Fruit fly (Drosophila melanogaster) whole organism, pupa: ENCODE data around the gene Ufd4.

Source experiments
- CG13204 ChIP-seq: fragments of 200-800 bp; sonication (Bioruptor generic); optimal IDR thresholded peaks from 2 replicates; lab custom pipeline; 2018; ENCODE audit warnings: missing biosample characterization, mild to moderate bottlenecking, missing genetic modification characterization, moderate library complexity
- CG17806 ChIP-seq: fragments of 200-800 bp; sonication (Bioruptor generic); optimal IDR thresholded peaks from 2 replicates; lab custom pipeline; 2018; ENCODE audit warnings: missing biosample characterization, mild to moderate bottlenecking, missing genetic modification characterization, moderate library complexity
- CG4496 ChIP-seq: fragments of 200-800 bp; sonication (Bioruptor generic); IDR thresholded peaks from 3 replicates; pipeline ENCODE4 v1.3.6; 2022; ENCODE audit warnings: missing biosample characterization, missing genetic modification characterization
- D1 ChIP-seq: fragments of 200-800 bp; sonication (Bioruptor generic); optimal IDR thresholded peaks from 2 replicates; lab custom pipeline; 2018; ENCODE audit warnings: missing biosample characterization, mild to moderate bottlenecking, missing genetic modification characterization, moderate library complexity
- Pif1A ChIP-seq: fragments of 200-800 bp; sonication (Bioruptor generic); optimal IDR thresholded peaks from 3 replicates; lab custom pipeline; 2016; ENCODE audit warnings: missing biosample characterization, missing genetic modification characterization

DNA sequence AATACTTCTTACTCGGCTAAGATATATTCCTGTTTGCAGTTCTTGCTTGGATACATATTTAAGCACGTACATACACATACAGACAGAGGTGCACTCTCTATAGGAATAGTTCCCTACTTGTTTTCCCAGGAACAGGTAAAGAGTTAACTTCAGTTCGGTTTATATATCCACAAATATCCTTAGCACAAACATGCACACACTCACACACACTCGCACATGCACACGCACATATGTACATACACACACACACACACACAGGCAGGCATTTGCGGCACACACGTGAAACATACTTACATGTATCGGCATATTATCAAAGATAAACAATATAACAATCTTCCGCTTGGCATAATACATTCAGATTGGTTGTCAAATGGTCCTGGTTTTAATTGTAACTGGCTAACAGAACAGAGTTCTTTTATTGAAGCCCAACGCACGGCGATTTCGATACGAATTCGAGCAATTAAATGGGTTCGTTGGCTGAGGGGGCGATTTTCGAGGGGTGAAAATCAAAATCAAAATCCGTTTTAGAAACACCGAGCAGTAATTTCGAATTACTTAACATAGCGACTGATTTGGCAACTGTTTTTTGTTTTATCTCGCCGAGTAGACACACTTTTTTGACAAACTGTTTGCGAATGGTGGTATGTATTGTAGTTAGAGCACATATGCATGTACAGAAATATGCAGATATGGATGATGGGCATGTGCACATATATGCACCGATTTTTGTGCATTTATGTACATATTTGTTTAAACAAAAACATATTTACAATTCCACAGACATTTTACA lies 32.0 kb downstream of the Ufd4 start:
- no peak for TF ChIP-seq D1
- no peak; the same call in 2 of the 3 replicates for TF ChIP-seq CG4496 (GFP tag; lab: Robert Waterston, UW)
- no peak for TF ChIP-seq CG13204 (GFP tag; lab: Kevin White, UChicago)
- no peak for TF ChIP-seq CG17806 (tag; lab: Kevin White, UChicago)
- no peak for TF ChIP-seq Pif1A
